Worm (Caenorhabditis elegans) whole organism, young adult: ENCODE results near the gene K02E11.7.

Experiments
- hmg-20 ChIP-seq: fragments of 200-800 bp; sonication (Bioruptor generic); IDR thresholded peaks from 2 replicates; pipeline ENCODE4 v1.3.6; 2022; ENCODE audit warnings: missing genetic modification reagents, missing genetic modification characterization, missing compliant biosample characterization
- snpc-4 ChIP-seq, 5 experiments: fragments of 150-350 bp in 1 of 5; sonication (generic microtip) in 4 of 5; optimal IDR thresholded peaks; 2 replicates each; lab custom pipeline; 2014 to 2018; ENCODE audit warnings: missing genetic modification characterization in 5 of 5, missing biosample characterization in 3 of 5, antibody characterized with exemption in 2 of 5, mild to moderate bottlenecking in 2 of 5, missing compliant biosample characterization in 2 of 5, missing genotype in 2 of 5, moderate library complexity in 2 of 5, missing genetic modification reagents in 1 of 5

DNA sequence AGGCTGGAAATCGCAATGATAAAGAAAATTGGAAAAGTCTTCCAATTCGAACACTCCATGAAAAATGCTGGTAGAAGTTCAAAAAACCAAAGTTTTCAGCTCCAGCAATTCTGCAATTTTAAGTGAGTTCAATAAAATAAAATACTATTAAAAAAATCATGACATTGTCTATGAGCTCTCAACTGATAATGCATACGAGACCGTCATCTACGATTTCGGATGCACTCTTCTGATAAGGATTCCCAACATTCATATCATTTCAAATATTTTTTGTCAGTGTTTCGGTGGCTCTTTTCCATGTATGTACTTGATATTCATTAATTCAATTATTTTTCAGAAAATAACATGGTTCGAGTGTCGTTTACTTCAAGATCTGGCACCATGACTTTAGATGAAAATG is 47.0 kb upstream of the K02E11.7 start, which contains the start of gene F14D7.6:
- TF ChIP-seq hmg-20 (GFP tag; lab: Robert Waterston, UW), result no peak
- TF ChIP-seq snpc-4 (GFP tag; optimal IDR thresholded peaks at IDR 0.05; lab: Kevin White, UChicago), result no peak
- no peak for TF ChIP-seq snpc-4 (tag; optimal IDR thresholded peaks at IDR 0.05; lab: Kevin White, UChicago)
